Worm (Caenorhabditis elegans) whole organism, L1 larva: ENCODE data around the gene glr-6.

Experiments used
- F16B12.6 ChIP-seq: fragments of 150-350 bp; optimal IDR thresholded peaks from 2 replicates; lab custom pipeline; 2014; ENCODE audit warnings: missing biosample characterization, missing genetic modification characterization
- aha-1 ChIP-seq: fragments of 150-350 bp; optimal IDR thresholded peaks from 2 replicates; lab custom pipeline; 2014; ENCODE audit warnings: missing biosample characterization, missing genetic modification characterization
- ceh-63 ChIP-seq: fragments of 200-800 bp; sonication (Bioruptor generic); optimal IDR thresholded peaks from 2 replicates; lab custom pipeline; 2018; ENCODE audit warnings: mild to moderate bottlenecking, missing genetic modification characterization, missing compliant biosample characterization
- ceh-8 ChIP-seq: fragments of 200-800 bp; sonication (Bioruptor generic); optimal IDR thresholded peaks from 2 replicates; lab custom pipeline; 2018; ENCODE audit warnings: mild to moderate bottlenecking, missing genetic modification characterization, moderate library complexity, missing compliant biosample characterization
- dpl-1 ChIP-seq, 3 experiments: fragments of 150-350 bp in 2 of 3; sonication (generic microtip) in 1 of 3; optimal IDR thresholded peaks; 2 replicates each; lab custom pipeline; 2014 to 2017; ENCODE audit warnings: missing biosample characterization in 3 of 3, missing genetic modification characterization in 3 of 3, missing genetic modification reagents in 3 of 3
- dsc-1 ChIP-seq: sonication (generic microtip); optimal IDR thresholded peaks from 2 replicates; lab custom pipeline; 2016; ENCODE audit warnings: mild to moderate bottlenecking, missing genetic modification characterization, missing compliant biosample characterization
- efl-1 ChIP-seq, 4 experiments: fragments of 150-350 bp; optimal IDR thresholded peaks in 3 of 4; peaks in 1 of 4; 1 replicate in 1 of 4; 2 replicates in 3 of 4; lab custom pipeline; 2014; ENCODE audit warnings: missing biosample characterization in 2 of 4, missing genetic modification characterization in 2 of 4, missing genetic modification reagents in 2 of 4
- efl-3 ChIP-seq: fragments of 200-800 bp; sonication (Bioruptor generic); optimal IDR thresholded peaks from 2 replicates; lab custom pipeline; 2018; ENCODE audit warnings: mild to moderate bottlenecking, missing genetic modification characterization, missing compliant biosample characterization
- egl-13 ChIP-seq: sonication (generic microtip); optimal IDR thresholded peaks from 2 replicates; lab custom pipeline; 2016; ENCODE audit warnings: missing genotype, missing genetic modification reagents, missing genetic modification characterization, missing compliant biosample characterization
- elt-2 ChIP-seq: sonication (generic microtip); optimal IDR thresholded peaks from 2 replicates; lab custom pipeline; 2016; ENCODE audit warnings: missing genetic modification characterization, mild to moderate bottlenecking, inconsistent platforms, missing compliant biosample characterization, missing genetic modification reagents
- elt-3 ChIP-seq, 6 experiments: fragments of 150-350 bp in 1 of 6; sonication (generic microtip); optimal IDR thresholded peaks; 2 replicates each; lab custom pipeline; 2017 to 2018; ENCODE audit warnings: missing biosample characterization in 6 of 6, missing genetic modification characterization in 6 of 6, inconsistent platforms in 1 of 6
- ets-5 ChIP-seq: fragments of 200-800 bp; sonication (Bioruptor generic); IDR thresholded peaks from 2 replicates; pipeline ENCODE4 v1.3.6; 2022; ENCODE audit warnings: missing genetic modification characterization, missing compliant biosample characterization
- fkh-10 ChIP-seq: sonication (generic microtip); optimal IDR thresholded peaks from 2 replicates; lab custom pipeline; 2017; ENCODE audit warnings: missing biosample characterization, missing genetic modification reagents, missing genetic modification characterization
- fkh-4 ChIP-seq: sonication (generic microtip); optimal IDR thresholded peaks from 2 replicates; lab custom pipeline; 2016; ENCODE audit warnings: missing compliant biosample characterization, missing genetic modification characterization, borderline replicate concordance
- fkh-8 ChIP-seq: sonication (generic microtip); optimal IDR thresholded peaks from 2 replicates; lab custom pipeline; 2016; ENCODE audit warnings: mild to moderate bottlenecking, missing genetic modification characterization, missing compliant biosample characterization
- hlh-17 ChIP-seq: fragments of 200-800 bp; sonication (Bioruptor generic); optimal IDR thresholded peaks from 2 replicates; lab custom pipeline; 2018; ENCODE audit warnings: missing genetic modification characterization, mild to moderate bottlenecking, missing compliant biosample characterization, moderate library complexity, borderline replicate concordance
- hlh-4 ChIP-seq: sonication (generic microtip); optimal IDR thresholded peaks from 2 replicates; lab custom pipeline; 2016; ENCODE audit warnings: mild to moderate bottlenecking, missing genetic modification characterization, missing compliant biosample characterization
- isw-1 ChIP-seq: fragments of 200-800 bp; sonication (Bioruptor generic); IDR thresholded peaks from 2 replicates; pipeline ENCODE4 v1.3.6; 2022; ENCODE audit warnings: missing genetic modification characterization, missing compliant biosample characterization
- jun-1 ChIP-seq: fragments of 150-350 bp; optimal IDR thresholded peaks from 2 replicates; lab custom pipeline; 2014; ENCODE audit warnings: missing biosample characterization, missing genetic modification reagents, missing genetic modification characterization
- lin-15B ChIP-seq: fragments of 150-350 bp; sonication (generic microtip); optimal IDR thresholded peaks from 3 replicates; lab custom pipeline; 2014; ENCODE audit warnings: missing biosample characterization, missing genetic modification characterization
- lin-39 ChIP-seq: fragments of 150-350 bp; optimal IDR thresholded peaks from 2 replicates; lab custom pipeline; 2014; ENCODE audit warnings: missing biosample characterization, missing genetic modification reagents, missing genetic modification characterization
- mep-1 ChIP-seq: fragments of 150-350 bp; optimal IDR thresholded peaks from 2 replicates; lab custom pipeline; 2014; ENCODE audit warnings: missing biosample characterization, missing genetic modification characterization
- nhr-12 ChIP-seq: sonication (generic microtip); optimal IDR thresholded peaks from 2 replicates; lab custom pipeline; 2017; ENCODE audit warnings: missing biosample characterization, missing genetic modification characterization
- nhr-19 ChIP-seq: fragments of 200-800 bp; sonication (Bioruptor generic); conservative IDR thresholded peaks from 2 replicates; pipeline ENCODE4 v1.3.6; 2022; ENCODE audit warnings: missing genetic modification characterization, missing compliant biosample characterization
- nhr-237 ChIP-seq: fragments of 150-350 bp; optimal IDR thresholded peaks from 2 replicates; lab custom pipeline; 2014; ENCODE audit warnings: missing biosample characterization, missing genetic modification characterization
- nhr-28 ChIP-seq: fragments of 150-350 bp; optimal IDR thresholded peaks from 2 replicates; lab custom pipeline; 2014; ENCODE audit warnings: missing biosample characterization, missing genetic modification characterization
- nhr-47 ChIP-seq: sonication (generic microtip); optimal IDR thresholded peaks from 2 replicates; lab custom pipeline; 2016; ENCODE audit warnings: mild to moderate bottlenecking, missing genetic modification characterization, moderate library complexity, missing compliant biosample characterization
- nhr-71 ChIP-seq: sonication (generic microtip); optimal IDR thresholded peaks from 2 replicates; lab custom pipeline; 2016; ENCODE audit warnings: mild to moderate bottlenecking, missing genetic modification characterization, moderate library complexity, missing compliant biosample characterization
- nhr-76 ChIP-seq: sonication (generic microtip); optimal IDR thresholded peaks from 2 replicates; lab custom pipeline; 2017; ENCODE audit warnings: missing biosample characterization, missing genetic modification characterization
- nhr-85 ChIP-seq: sonication (generic microtip); peaks from one replicate; lab custom pipeline; 2016; ENCODE audit warnings: missing genetic modification characterization, inconsistent platforms, missing compliant biosample characterization
- nhr-90 ChIP-seq: sonication (generic microtip); optimal IDR thresholded peaks from 2 replicates; lab custom pipeline; 2016; ENCODE audit warnings: mild to moderate bottlenecking, missing genetic modification characterization, missing compliant biosample characterization; ENCODE audit not compliant: poor library complexity
- pag-3 ChIP-seq: sonication (generic microtip); optimal IDR thresholded peaks from 2 replicates; lab custom pipeline; 2017; ENCODE audit warnings: missing genetic modification characterization, mild to moderate bottlenecking, missing compliant biosample characterization, antibody characterized with exemption, borderline replicate concordance; ENCODE audit not compliant: insufficient read depth
- pqm-1 ChIP-seq: sonication (generic microtip); optimal IDR thresholded peaks from 3 replicates; lab custom pipeline; 2017; ENCODE audit warnings: missing biosample characterization, missing genetic modification characterization
- rnt-1 ChIP-seq: sonication (generic microtip); optimal IDR thresholded peaks from 2 replicates; lab custom pipeline; 2016; ENCODE audit warnings: mild to moderate bottlenecking, missing genetic modification characterization, moderate library complexity, missing compliant biosample characterization
- skn-1 ChIP-seq: fragments of 150-350 bp; optimal IDR thresholded peaks from 2 replicates; lab custom pipeline; 2014; ENCODE audit warnings: missing biosample characterization, missing genetic modification characterization
- sox-4 ChIP-seq: sonication (generic microtip); optimal IDR thresholded peaks from 2 replicates; lab custom pipeline; 2016; ENCODE audit warnings: missing genetic modification characterization, missing compliant biosample characterization
- sptf-1 ChIP-seq: fragments of 150-350 bp; optimal IDR thresholded peaks from 2 replicates; lab custom pipeline; 2014; ENCODE audit warnings: missing biosample characterization, missing genetic modification characterization
- sup-37 ChIP-seq: fragments of 200-800 bp; sonication (Bioruptor generic); optimal IDR thresholded peaks from 2 replicates; lab custom pipeline; 2018; ENCODE audit warnings: mild to moderate bottlenecking, missing genetic modification characterization, missing compliant biosample characterization
- swsn-7 ChIP-seq: sonication (generic microtip); optimal IDR thresholded peaks from 2 replicates; lab custom pipeline; 2016; ENCODE audit warnings: missing genetic modification characterization, missing compliant biosample characterization
- tlp-1 ChIP-seq: fragments of 150-350 bp; optimal IDR thresholded peaks from 2 replicates; lab custom pipeline; 2014; ENCODE audit warnings: missing biosample characterization, missing genetic modification characterization
- xbp-1 ChIP-seq: sonication (generic microtip); optimal IDR thresholded peaks from 2 replicates; lab custom pipeline; 2016; ENCODE audit warnings: missing genetic modification characterization, missing compliant biosample characterization
- zag-1 ChIP-seq: fragments of 150-350 bp; optimal IDR thresholded peaks from 2 replicates; lab custom pipeline; 2014; ENCODE audit warnings: missing biosample characterization, missing genetic modification characterization
- ztf-11 ChIP-seq, 2 experiments: sonication (generic microtip); optimal IDR thresholded peaks; 2 replicates each; lab custom pipeline; 2016 to 2017; ENCODE audit warnings: missing genetic modification characterization in 2 of 2, missing biosample characterization in 1 of 2, missing compliant biosample characterization in 1 of 2
- ztf-4 ChIP-seq: fragments of 150-350 bp; optimal IDR thresholded peaks from 2 replicates; lab custom pipeline; 2014; ENCODE audit warnings: missing biosample characterization, missing genetic modification characterization

Gene glr-6

DNA sequence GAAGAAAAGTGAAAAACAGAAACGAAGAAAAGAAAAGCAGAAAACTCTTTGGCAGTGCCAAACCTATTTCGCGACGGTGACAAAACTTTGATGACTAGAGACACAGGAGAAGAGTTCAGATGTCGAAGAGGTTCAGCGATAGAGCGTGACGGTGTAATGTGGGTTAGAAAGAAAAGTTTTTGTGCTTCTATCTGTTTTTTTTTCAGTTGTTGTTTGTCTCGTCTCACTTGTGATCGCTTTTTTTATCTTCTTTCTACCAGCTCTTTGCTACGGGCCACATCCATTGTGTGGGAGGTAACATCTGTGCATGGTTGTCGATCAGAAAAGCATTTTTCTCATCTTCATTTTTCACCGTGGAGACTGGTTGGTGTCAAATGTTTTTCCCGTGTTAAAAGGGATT is 14.7 kb downstream of the glr-6 start, which contains the start of gene F41B4.1 (continued):
- TF ChIP-seq pqm-1 (tag; lab: Kevin White, UChicago) = no peak
- TF ChIP-seq nhr-90 (tag; lab: Kevin White, UChicago) = no peak
- no peak for TF ChIP-seq lin-15B
- TF ChIP-seq sox-4 (tag; lab: Kevin White, UChicago) = no peak
- TF ChIP-seq nhr-28 = no peak
- TF ChIP-seq efl-1 (optimal IDR thresholded peaks at IDR 0.05; lab: Kevin White, UChicago) = no peak
- no peak for TF ChIP-seq efl-1 (GFP tag; optimal IDR thresholded peaks at IDR 0.05 in 1 of 2; lab: Kevin White, UChicago)
- no peak for TF ChIP-seq nhr-76 (tag; lab: Kevin White, UChicago)
- no peak for TF ChIP-seq nhr-85 (tag; lab: Kevin White, UChicago)
- peak; percentile 59 for TF ChIP-seq nhr-19
- TF ChIP-seq xbp-1 = no peak
- TF ChIP-seq pag-3 (tag; lab: Kevin White, UChicago) = peak; percentile 94
- peak; percentile 74 for TF ChIP-seq rnt-1 (tag; lab: Kevin White, UChicago)
- TF ChIP-seq sptf-1 = no peak
- no peak for TF ChIP-seq zag-1 (tag; lab: Kevin White, UChicago)
- TF ChIP-seq skn-1 = no peak
- no peak for TF ChIP-seq efl-3 (GFP tag; lab: Kevin White, UChicago)
- TF ChIP-seq jun-1 (tag; lab: Kevin White, UChicago) = no peak
- TF ChIP-seq fkh-10 (GFP tag; lab: Kevin White, UChicago) = no peak
- TF ChIP-seq nhr-47 (tag; lab: Kevin White, UChicago) = no peak
- no peak for TF ChIP-seq ztf-4 (tag; lab: Kevin White, UChicago)
- no peak for TF ChIP-seq ztf-11 (tag; optimal IDR thresholded peaks at IDR 0.05; lab: Kevin White, UChicago)
- no peak for TF ChIP-seq hlh-4
- TF ChIP-seq hlh-17 (GFP tag; lab: Kevin White, UChicago) = no peak
- TF ChIP-seq elt-3 (tag; optimal IDR thresholded peaks at IDR 0.05; lab: Kevin White, UChicago) = no peak
- no peak for TF ChIP-seq aha-1 (tag; lab: Kevin White, UChicago)
- no peak for TF ChIP-seq F16B12.6 (tag; lab: Kevin White, UChicago)
- no peak for TF ChIP-seq ets-5
- no peak for TF ChIP-seq ceh-8 (GFP tag; lab: Kevin White, UChicago)
- TF ChIP-seq nhr-71 = peak; percentile 84
- no peak for TF ChIP-seq fkh-8 (tag; lab: Kevin White, UChicago)
- TF ChIP-seq mep-1 (tag; lab: Kevin White, UChicago) = no peak
- TF ChIP-seq dsc-1 (tag; lab: Kevin White, UChicago) = peak; percentile 87
- TF ChIP-seq ceh-63 (GFP tag; lab: Kevin White, UChicago) = no peak
- no peak for TF ChIP-seq nhr-12
- no peak for TF ChIP-seq tlp-1 (tag; lab: Kevin White, UChicago)
- no peak for TF ChIP-seq dpl-1 (GFP tag; optimal IDR thresholded peaks at IDR 0.05; lab: Kevin White, UChicago)
- no peak for TF ChIP-seq elt-2 (tag; lab: Kevin White, UChicago)
- TF ChIP-seq isw-1 (GFP tag; lab: Robert Waterston, UW) = no peak
- no peak for TF ChIP-seq egl-13 (tag; lab: Kevin White, UChicago)
- no peak for TF ChIP-seq sup-37 (GFP tag; lab: Kevin White, UChicago)
- TF ChIP-seq nhr-237 = no peak
- TF ChIP-seq lin-39 (tag; lab: Kevin White, UChicago) = peak; percentile 40
- TF ChIP-seq fkh-4 (tag; lab: Kevin White, UChicago) = peak; percentile 39
- TF ChIP-seq swsn-7 = no peak
